Comparison of ENCODE assay signal across 4 worm cellular contexts in the genomic region with DNA sequence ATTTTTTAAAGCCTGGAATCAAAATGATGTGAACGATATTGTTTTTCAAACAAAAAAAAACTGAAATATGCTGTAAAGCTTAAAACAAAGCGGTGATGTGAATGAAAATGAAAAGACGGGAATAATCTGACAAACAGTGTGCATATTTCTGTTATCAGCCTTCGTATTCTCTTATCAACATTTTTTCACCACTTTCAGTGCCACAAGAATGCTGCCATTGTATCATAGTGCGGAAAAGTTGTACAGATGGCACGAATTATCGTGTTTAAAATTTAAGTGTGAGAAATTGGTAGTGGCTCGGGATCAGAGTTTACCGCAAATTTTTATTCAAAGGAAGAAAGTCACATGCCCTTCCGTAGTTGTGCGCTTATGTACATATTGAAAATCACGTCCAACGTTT.
TF ChIP-seq lines count a peak whose summit lies in the region.

A gene (minus strand): TSS at position 12 of the 400 bp plus-strand sequence.

TF ChIP-seq in whole organism, L1 larva, 84 proteins besides CTCF, POLR2A, EP300 and RAD21 (continued from another document and continues in another):
- TF ChIP-seq zip-4 (GFP tag; optimal IDR thresholded peaks at IDR 0.05; lab: Kevin White, UChicago) (no peak), nhr-85 (tag; lab: Kevin White, UChicago) (no peak), ceh-82 (tag; optimal IDR thresholded peaks at IDR 0.05; lab: Kevin White, UChicago) (no peak), hpl-2 (GFP tag; optimal IDR thresholded peaks at IDR 0.05; lab: Kevin White, UChicago) (no peak), ztf-11 (tag; optimal IDR thresholded peaks at IDR 0.05; lab: Kevin White, UChicago) (no peak), lsy-2 (tag; optimal IDR thresholded peaks at IDR 0.05; lab: Kevin White, UChicago) (no peak), nhr-76 (tag; optimal IDR thresholded peaks at IDR 0.05; lab: Kevin White, UChicago) (no peak), ztf-4 (tag; optimal IDR thresholded peaks at IDR 0.05; lab: Kevin White, UChicago) (no peak), zag-1 (tag; optimal IDR thresholded peaks at IDR 0.05; lab: Kevin White, UChicago) (no peak), nhr-19 (GFP tag; conservative IDR thresholded peaks at IDR 0.05; lab: Robert Waterston, UW) (no peak), swsn-7 (tag; optimal IDR thresholded peaks at IDR 0.05; lab: Kevin White, UChicago) (no peak), alr-1 (tag; optimal IDR thresholded peaks at IDR 0.05; lab: Kevin White, UChicago; ENCODE audit: borderline replicate concordance) (no peak), nhr-71 (tag; optimal IDR thresholded peaks at IDR 0.05; lab: Kevin White, UChicago) (no peak), pqm-1 (tag; optimal IDR thresholded peaks at IDR 0.05; lab: Kevin White, UChicago) (peak; percentile 15), grh-1 (GFP tag; IDR thresholded peaks at IDR 0.05; lab: Robert Waterston, UW) (no peak), snu-23 (GFP tag; optimal IDR thresholded peaks at IDR 0.05; lab: Kevin White, UChicago) (no peak), unc-130 (tag; optimal IDR thresholded peaks at IDR 0.05; lab: Kevin White, UChicago) (no peak), blmp-1 (tag; optimal IDR thresholded peaks at IDR 0.05; lab: Kevin White, UChicago) (no peak), rnt-1 (tag; optimal IDR thresholded peaks at IDR 0.05; lab: Kevin White, UChicago) (no peak), dpl-1 (GFP tag; optimal IDR thresholded peaks at IDR 0.05; lab: Kevin White, UChicago) (no peak), unc-30 (tag; optimal IDR thresholded peaks at IDR 0.05; lab: Kevin White, UChicago) (no peak), nhr-28 (tag; optimal IDR thresholded peaks at IDR 0.05; lab: Kevin White, UChicago) (no peak), lin-39 (tag; optimal IDR thresholded peaks at IDR 0.05; lab: Kevin White, UChicago) (no peak), F16B12.6 (tag; optimal IDR thresholded peaks at IDR 0.05; lab: Kevin White, UChicago) (no peak), elt-3 (tag; optimal IDR thresholded peaks at IDR 0.05; lab: Kevin White, UChicago) (no peak), lin-13 (GFP tag; optimal IDR thresholded peaks at IDR 0.05; lab: Kevin White, UChicago) (no peak), efl-1 (optimal IDR thresholded peaks at IDR 0.05; lab: Kevin White, UChicago) (no peak), efl-1 (GFP tag; optimal IDR thresholded peaks at IDR 0.05 in 1 of 2; lab: Kevin White, UChicago) (peak in 1 of 2 experiments; percentile 47), lin-35 (GFP tag; optimal IDR thresholded peaks at IDR 0.05; lab: Kevin White, UChicago) (peak in 1 of 2 experiments; percentile 34), sox-4 (tag; optimal IDR thresholded peaks at IDR 0.05; lab: Kevin White, UChicago) (no peak), nhr-47 (tag; optimal IDR thresholded peaks at IDR 0.05; lab: Kevin White, UChicago) (no peak), dsc-1 (tag; optimal IDR thresholded peaks at IDR 0.05; lab: Kevin White, UChicago) (no peak), snpc-4 (tag; optimal IDR thresholded peaks at IDR 0.05; lab: Kevin White, UChicago) (no peak), irx-1 (tag; optimal IDR thresholded peaks at IDR 0.05; lab: Kevin White, UChicago) (no peak)

TF ChIP-seq in whole organism, L2 larva, 48 proteins besides CTCF, POLR2A, EP300 and RAD21 (continued from another document):
- TF ChIP-seq fos-1 (tag; optimal IDR thresholded peaks at IDR 0.05; lab: Kevin White, UChicago) (peak; percentile 96), skn-1 (tag; optimal IDR thresholded peaks at IDR 0.05; lab: Kevin White, UChicago) (no peak), nhr-25 (tag; optimal IDR thresholded peaks at IDR 0.05; lab: Kevin White, UChicago) (no peak), peb-1 (tag; optimal IDR thresholded peaks at IDR 0.05; lab: Kevin White, UChicago) (no peak), crh-2 (tag; optimal IDR thresholded peaks at IDR 0.05; lab: Kevin White, UChicago) (peak; percentile 54)
TF ChIP-seq in whole organism, L2 larva: peak in this region for 5.

TF ChIP-seq in whole organism, L3 larva, 47 proteins besides CTCF, POLR2A, EP300 and RAD21 (continued from another document):
- TF ChIP-seq lin-39 (tag; optimal IDR thresholded peaks at IDR 0.05; lab: Kevin White, UChicago), result no peak
- TF ChIP-seq fos-1 (tag; optimal IDR thresholded peaks at IDR 0.05; lab: Kevin White, UChicago), result no peak
- TF ChIP-seq nhr-12 (tag; optimal IDR thresholded peaks at IDR 0.05; lab: Kevin White, UChicago), result no peak
- no peak for TF ChIP-seq ztf-4 (tag; optimal IDR thresholded peaks at IDR 0.05; lab: Kevin White, UChicago)
- TF ChIP-seq ceh-16 (tag; optimal IDR thresholded peaks at IDR 0.05; lab: Kevin White, UChicago), result no peak
- no peak for TF ChIP-seq nhr-11 (tag; optimal IDR thresholded peaks at IDR 0.05; lab: Kevin White, UChicago)
- no peak for TF ChIP-seq mdl-1 (tag; optimal IDR thresholded peaks at IDR 0.05; lab: Kevin White, UChicago)
- no peak for TF ChIP-seq elt-3 (tag; optimal IDR thresholded peaks at IDR 0.05; lab: Kevin White, UChicago)

TF ChIP-seq in whole organism, L4 larva, 104 proteins besides CTCF, POLR2A, EP300 and RAD21 (continued from another document):
- TF ChIP-seq nhr-6 (tag; optimal IDR thresholded peaks at IDR 0.05; lab: Kevin White, UChicago) (no peak), F10B5.3 (tag; optimal IDR thresholded peaks at IDR 0.05; lab: Kevin White, UChicago) (no peak), daf-12 (tag; optimal IDR thresholded peaks at IDR 0.05; lab: Kevin White, UChicago) (no peak), unc-39 (tag; optimal IDR thresholded peaks at IDR 0.05; lab: Kevin White, UChicago) (no peak), mep-1 (tag; optimal IDR thresholded peaks at IDR 0.05; lab: Kevin White, UChicago) (no peak), Y5F2A.4 (GFP tag; optimal IDR thresholded peaks at IDR 0.05; lab: Kevin White, UChicago) (no peak), ces-1 (GFP tag; optimal IDR thresholded peaks at IDR 0.05; lab: Kevin White, UChicago) (no peak), rbr-2 (tag; optimal IDR thresholded peaks at IDR 0.05; lab: Kevin White, UChicago) (no peak), lir-3 (tag; optimal IDR thresholded peaks at IDR 0.05; lab: Kevin White, UChicago) (no peak), zfp-2 (tag; optimal IDR thresholded peaks at IDR 0.05; lab: Kevin White, UChicago) (no peak), Y48G9A.11 (GFP tag; IDR thresholded peaks at IDR 0.05; lab: Robert Waterston, UW) (no peak), dmd-9 (GFP tag; IDR thresholded peaks at IDR 0.05; lab: Robert Waterston, UW) (no peak), fos-1 (tag; optimal IDR thresholded peaks at IDR 0.05; lab: Kevin White, UChicago) (no peak), skn-1 (tag; optimal IDR thresholded peaks at IDR 0.05; lab: Kevin White, UChicago) (no peak), ceh-28 (tag; optimal IDR thresholded peaks at IDR 0.05; lab: Kevin White, UChicago) (no peak), nhr-48 (tag; optimal IDR thresholded peaks at IDR 0.05; lab: Kevin White, UChicago) (peak; percentile 10), nhr-41 (GFP tag; IDR thresholded peaks at IDR 0.05; lab: Robert Waterston, UW) (no peak), ceh-44 (GFP tag; IDR thresholded peaks at IDR 0.05; lab: Robert Waterston, UW) (no peak), spr-1 (tag; optimal IDR thresholded peaks at IDR 0.05; lab: Kevin White, UChicago) (no peak), F26F4.8 (GFP tag; conservative IDR thresholded peaks at IDR 0.05; lab: Robert Waterston, UW) (no peak), mdl-1 (tag; optimal IDR thresholded peaks at IDR 0.05; lab: Kevin White, UChicago) (no peak), aly-2 (tag; optimal IDR thresholded peaks at IDR 0.05; lab: Kevin White, UChicago) (no peak), Y105C5A.15 (GFP tag; IDR thresholded peaks at IDR 0.05; lab: Robert Waterston, UW) (no peak), pqm-1 (tag; optimal IDR thresholded peaks at IDR 0.05; lab: Kevin White, UChicago) (peak; percentile 98), pha-4 (GFP tag; IDR thresholded peaks at IDR 0.05; lab: Robert Waterston, UW) (no peak), pha-4 (tag; optimal IDR thresholded peaks at IDR 0.05; lab: Kevin White, UChicago) (no peak), ceh-20 (GFP tag; IDR thresholded peaks at IDR 0.05; lab: Robert Waterston, UW) (no peak), dve-1 (tag; optimal IDR thresholded peaks at IDR 0.05; lab: Kevin White, UChicago; ENCODE audit: insufficient read depth) (peak; percentile 82), nhr-10 (tag; optimal IDR thresholded peaks at IDR 0.05; lab: Kevin White, UChicago) (no peak), nhr-76 (tag; optimal IDR thresholded peaks at IDR 0.05; lab: Kevin White, UChicago) (no peak), R02D3.7 (tag; optimal IDR thresholded peaks at IDR 0.05; lab: Kevin White, UChicago) (no peak), set-16 (GFP tag; IDR thresholded peaks at IDR 0.05; lab: Robert Waterston, UW) (no peak), hmg-1.1 (GFP tag; IDR thresholded peaks at IDR 0.05; lab: Robert Waterston, UW) (no peak), lsy-2 (tag; optimal IDR thresholded peaks at IDR 0.05; lab: Kevin White, UChicago) (peak in 1 of 2 experiments; percentile 11), madf-5 (GFP tag; IDR thresholded peaks at IDR 0.05; lab: Robert Waterston, UW) (no peak), sdz-12 (GFP tag; optimal IDR thresholded peaks at IDR 0.05; lab: Kevin White, UChicago) (no peak), ZK546.5 (tag; optimal IDR thresholded peaks at IDR 0.05; lab: Kevin White, UChicago) (no peak), cey-2 (tag; optimal IDR thresholded peaks at IDR 0.05; lab: Kevin White, UChicago; ENCODE audit: borderline replicate concordance, insufficient read depth) (no peak), zip-11 (GFP tag; IDR thresholded peaks at IDR 0.05; lab: Robert Waterston, UW) (no peak), jun-1 (tag; optimal IDR thresholded peaks at IDR 0.05; lab: Kevin White, UChicago) (no peak), zag-1 (tag; optimal IDR thresholded peaks at IDR 0.05; lab: Kevin White, UChicago) (no peak), saeg-2 (GFP tag; IDR thresholded peaks at IDR 0.05; lab: Robert Waterston, UW) (no peak), T20F7.1 (GFP tag; optimal IDR thresholded peaks at IDR 0.05; lab: Kevin White, UChicago) (no peak), snpc-1.2 (GFP tag; IDR thresholded peaks at IDR 0.05; lab: Robert Waterston, UW) (no peak), egl-43 (GFP tag; IDR thresholded peaks at IDR 0.05; lab: Robert Waterston, UW) (no peak), mes-2 (tag; optimal IDR thresholded peaks at IDR 0.05; lab: Kevin White, UChicago; ENCODE audit: poor library complexity, severe bottlenecking) (no peak), gei-8 (GFP tag; optimal IDR thresholded peaks at IDR 0.05; lab: Kevin White, UChicago) (no peak), T26A8.4 (GFP tag; IDR thresholded peaks at IDR 0.05; lab: Robert Waterston, UW) (no peak), mdt-29 (GFP tag; IDR thresholded peaks at IDR 0.05; lab: Robert Waterston, UW) (no peak), lin-29 (GFP tag; IDR thresholded peaks at IDR 0.05; lab: Robert Waterston, UW) (no peak), snpc-4 (tag; optimal IDR thresholded peaks at IDR 0.05; lab: Kevin White, UChicago) (no peak), lin-38 (GFP tag; IDR thresholded peaks at IDR 0.05; lab: Robert Waterston, UW) (no peak), madf-9 (GFP tag; conservative IDR thresholded peaks at IDR 0.05; lab: Robert Waterston, UW) (no peak), ceh-62 (tag; optimal IDR thresholded peaks at IDR 0.05; lab: Kevin White, UChicago) (no peak), F44E2.7 (GFP tag; IDR thresholded peaks at IDR 0.05; lab: Robert Waterston, UW) (no peak), egl-27 (tag; optimal IDR thresholded peaks at IDR 0.05; lab: Kevin White, UChicago) (no peak), duxl-1 (tag; optimal IDR thresholded peaks at IDR 0.05; lab: Kevin White, UChicago; ENCODE audit: poor library complexity) (no peak), dmd-8 (GFP tag; IDR thresholded peaks at IDR 0.05; lab: Robert Waterston, UW) (no peak), nhr-11 (tag; optimal IDR thresholded peaks at IDR 0.05; lab: Kevin White, UChicago) (no peak), nhr-25 (tag; optimal IDR thresholded peaks at IDR 0.05; lab: Kevin White, UChicago; ENCODE audit: borderline replicate concordance, insufficient read depth) (no peak), F37D6.2 (tag; optimal IDR thresholded peaks at IDR 0.05; lab: Kevin White, UChicago) (no peak), lim-7 (GFP tag; IDR thresholded peaks at IDR 0.05; lab: Robert Waterston, UW) (no peak), ceh-32 (tag; optimal IDR thresholded peaks at IDR 0.05; lab: Kevin White, UChicago; ENCODE audit: poor library complexity) (no peak), nhr-237 (tag; optimal IDR thresholded peaks at IDR 0.05; lab: Kevin White, UChicago) (no peak), nhr-77 (tag; optimal IDR thresholded peaks at IDR 0.05; lab: Kevin White, UChicago) (peak; percentile 40), spr-3 (GFP tag; optimal IDR thresholded peaks at IDR 0.05; lab: Kevin White, UChicago) (no peak), D1046.2 (GFP tag; IDR thresholded peaks at IDR 0.05; lab: Robert Waterston, UW) (no peak), mxl-2 (GFP tag; conservative IDR thresholded peaks at IDR 0.05; lab: Robert Waterston, UW) (no peak), lin-39 (tag; optimal IDR thresholded peaks at IDR 0.05; lab: Kevin White, UChicago) (no peak), nhr-102 (tag; optimal IDR thresholded peaks at IDR 0.05; lab: Kevin White, UChicago) (no peak), dpl-1 (GFP tag; optimal IDR thresholded peaks at IDR 0.05; lab: Kevin White, UChicago) (no peak), ceh-82 (tag; optimal IDR thresholded peaks at IDR 0.05; lab: Kevin White, UChicago) (no peak), ztf-7 (tag; optimal IDR thresholded peaks at IDR 0.05; lab: Kevin White, UChicago) (no peak), Y75B8A.6 (GFP tag; IDR thresholded peaks at IDR 0.05; lab: Robert Waterston, UW) (no peak), hif-1 (tag; optimal IDR thresholded peaks at IDR 0.05; lab: Kevin White, UChicago) (no peak), nhr-28 (tag; optimal IDR thresholded peaks at IDR 0.05; lab: Kevin White, UChicago) (peak; percentile 81), unc-130 (GFP tag; optimal IDR thresholded peaks at IDR 0.05; lab: Kevin White, UChicago) (no peak), hlh-30 (tag; optimal IDR thresholded peaks at IDR 0.05; lab: Kevin White, UChicago; ENCODE audit: insufficient read depth) (peak; percentile 23), daf-16 (GFP tag; optimal IDR thresholded peaks at IDR 0.05; lab: Kevin White, UChicago) (no peak), daf-16 (tag; optimal IDR thresholded peaks at IDR 0.05; lab: Kevin White, UChicago) (peak; percentile 78), dmd-6 (GFP tag; IDR thresholded peaks at IDR 0.05; lab: Robert Waterston, UW) (peak; percentile 51; the same call in 1 of the 2 replicates), tra-1 (GFP tag; IDR thresholded peaks at IDR 0.05; lab: Robert Waterston, UW) (0 out of 2 replicates have a peak, but pooled peaks have one; percentile 38), zfp-3 (GFP tag; conservative IDR thresholded peaks at IDR 0.05; lab: Robert Waterston, UW) (no peak), ctbp-1 (GFP tag; IDR thresholded peaks at IDR 0.05; lab: Robert Waterston, UW) (no peak), hlh-11 (tag; optimal IDR thresholded peaks at IDR 0.05; lab: Kevin White, UChicago) (peak; percentile 73), tag-97 (GFP tag; IDR thresholded peaks at IDR 0.05; lab: Robert Waterston, UW) (no peak), aha-1 (tag; lab: Kevin White, UChicago) (peak; percentile 43), lin-15B (tag; optimal IDR thresholded peaks at IDR 0.05; lab: Kevin White, UChicago) (no peak), daf-8 (GFP tag; IDR thresholded peaks at IDR 0.05; lab: Robert Waterston, UW) (no peak)
